Worm (Caenorhabditis elegans): ENCODE measurements around the gene srh-127.

DNA sequence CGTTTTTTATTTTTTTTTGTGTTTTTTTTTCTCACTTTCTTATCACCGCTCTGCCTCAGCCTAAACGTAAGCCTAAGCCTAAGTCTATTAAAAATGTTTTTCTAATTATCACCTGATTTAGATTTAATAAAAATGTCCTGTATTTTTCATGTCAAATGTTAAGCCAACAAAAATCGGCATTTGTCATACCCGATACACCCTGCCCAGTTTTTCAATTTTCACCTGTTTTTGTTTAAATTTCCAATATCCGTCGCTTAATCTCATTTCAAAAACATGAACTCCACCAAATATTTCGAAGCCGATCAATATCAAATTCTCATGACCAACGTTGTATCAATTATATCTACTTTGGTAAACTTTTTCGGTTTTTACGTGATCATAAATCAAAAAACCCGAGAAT is 38.2 kb downstream of the srh-127 start, which contains the start of gene C31B8.1:
- no peak for TF ChIP-seq blmp-1 (tag; optimal IDR thresholded peaks at IDR 0.05)
- no peak for TF ChIP-seq unc-62 (GFP tag; optimal IDR thresholded peaks at IDR 0.05)
- no peak for TF ChIP-seq bed-3 (GFP tag; optimal IDR thresholded peaks at IDR 0.05)
- TF ChIP-seq unc-39 (tag; optimal IDR thresholded peaks at IDR 0.05): no peak
